Fruit fly (Drosophila melanogaster): ENCODE data around the gene CG10713.
A peak's percentile ranks its signal among the peaks of the same experiment; 100 is the strongest.

The CG10713 gene

DNA sequence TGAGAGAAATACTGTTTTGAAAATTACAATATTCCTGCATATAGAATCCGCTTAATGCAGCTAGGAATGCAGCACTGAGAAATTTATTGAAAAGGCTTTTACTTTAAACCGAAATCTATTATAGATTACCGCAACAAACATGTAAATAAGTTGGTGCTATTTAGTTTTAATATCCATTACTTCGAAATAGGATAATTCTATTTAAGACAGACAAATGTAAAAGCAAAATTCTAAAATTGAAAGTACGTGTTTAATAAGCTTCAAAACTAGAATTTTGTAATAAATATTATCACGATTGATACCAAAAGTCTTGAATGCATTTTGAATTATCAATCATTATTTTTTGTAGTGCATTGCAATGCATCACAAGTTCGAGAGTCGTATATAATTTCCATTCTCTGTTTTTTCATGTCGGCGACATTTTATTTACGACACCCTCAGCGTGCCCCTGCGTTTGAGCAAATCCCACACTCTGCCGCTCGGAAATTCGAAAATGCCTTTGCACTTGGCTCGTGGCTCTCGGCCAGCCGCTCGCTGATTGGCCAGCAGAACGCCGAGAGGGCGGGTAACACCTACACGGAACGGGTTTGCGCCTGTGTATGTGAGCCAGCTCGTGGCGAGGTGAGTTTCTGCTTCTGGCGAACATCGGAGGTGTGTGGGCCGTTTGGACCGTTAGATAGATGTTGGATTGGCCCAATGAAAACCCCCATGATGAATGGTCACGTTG is 31.7 kb downstream of the CG10713 start (continued):
- no peak for TF ChIP-seq Lpt (GFP tag; optimal IDR thresholded peaks at IDR 0.05)
- TF ChIP-seq peb (GFP tag; IDR thresholded peaks at IDR 0.05) = no peak
- no peak for TF ChIP-seq CG32532 (GFP tag; IDR thresholded peaks at IDR 0.05)
- TF ChIP-seq CG11504 (tag; optimal IDR thresholded peaks at IDR 0.05) = peak; percentile 63
- TF ChIP-seq nmo (GFP tag; optimal IDR thresholded peaks at IDR 0.05) = peak; percentile 68
- TF ChIP-seq MTF-1 (GFP tag; optimal IDR thresholded peaks at IDR 0.05; ENCODE audit: borderline replicate concordance) = peak; percentile 57
- TF ChIP-seq CG11085 (GFP tag; IDR thresholded peaks at IDR 0.05) = no peak
- TF ChIP-seq CG12299 (tag; optimal IDR thresholded peaks at IDR 0.05) = no peak
- TF ChIP-seq Hmx (GFP tag; optimal IDR thresholded peaks at IDR 0.05) = no peak
- TF ChIP-seq mirr (GFP tag; optimal IDR thresholded peaks at IDR 0.05) = no peak
- TF ChIP-seq CG12942 (GFP tag; optimal IDR thresholded peaks at IDR 0.05) = no peak
- no peak for TF ChIP-seq CG18619 (GFP tag; optimal IDR thresholded peaks at IDR 0.05)
- TF ChIP-seq NfI (GFP tag; optimal IDR thresholded peaks at IDR 0.05) = no peak
- no peak for TF ChIP-seq CG1602 (GFP tag; optimal IDR thresholded peaks at IDR 0.05)
- TF ChIP-seq B-H1 (GFP tag; IDR thresholded peaks at IDR 0.05) = no peak
- TF ChIP-seq en (GFP tag; optimal IDR thresholded peaks at IDR 0.05) = no peak
- no peak for TF ChIP-seq CG34422 (GFP tag; IDR thresholded peaks at IDR 0.05)
- TF ChIP-seq nom (GFP tag; optimal IDR thresholded peaks at IDR 0.05) = no peak
- no peak for TF ChIP-seq CG12104 (GFP tag; optimal IDR thresholded peaks at IDR 0.05)
- TF ChIP-seq CG14710 (tag; optimal IDR thresholded peaks at IDR 0.05) = peak; percentile 76
- no peak for TF ChIP-seq CG7357 (GFP tag; IDR thresholded peaks at IDR 0.05)
- no peak for TF ChIP-seq oc (tag; optimal IDR thresholded peaks at IDR 0.05)
- no peak for TF ChIP-seq btn (GFP tag; optimal IDR thresholded peaks at IDR 0.05)
- TF ChIP-seq CG18599 (GFP tag; optimal IDR thresholded peaks at IDR 0.05) = no peak
- no peak for TF ChIP-seq CG10431 (GFP tag; optimal IDR thresholded peaks at IDR 0.05)
- TF ChIP-seq CG9876 (GFP tag; optimal IDR thresholded peaks at IDR 0.05) = no peak
- peak; percentile 72 for TF ChIP-seq nerfin-1 (tag; optimal IDR thresholded peaks at IDR 0.05)
- TF ChIP-seq CG33557 (GFP tag; optimal IDR thresholded peaks at IDR 0.05) = no peak
- no peak for TF ChIP-seq CG14965 (GFP tag; optimal IDR thresholded peaks at IDR 0.05; ENCODE audit: borderline replicate concordance)
- TF ChIP-seq Abd-B (GFP tag; optimal IDR thresholded peaks at IDR 0.05) = peak; percentile 6
- no peak for TF ChIP-seq sqz (GFP tag; optimal IDR thresholded peaks at IDR 0.05)
- TF ChIP-seq hkb (optimal IDR thresholded peaks at IDR 0.05) = no peak
- TF ChIP-seq hkb (GFP tag; IDR thresholded peaks at IDR 0.05) = no peak
- peak; percentile 20 for TF ChIP-seq Sox102F (GFP tag; optimal IDR thresholded peaks at IDR 0.05)
- TF ChIP-seq CG4404 (GFP tag; IDR thresholded peaks at IDR 0.05) = peak; percentile 46
- no peak for TF ChIP-seq CG8089 (GFP tag; optimal IDR thresholded peaks at IDR 0.05)
- peak; percentile 60 for TF ChIP-seq fd96Cb (tag; optimal IDR thresholded peaks at IDR 0.05)
- no peak for TF ChIP-seq wdn (GFP tag; IDR thresholded peaks at IDR 0.05)
- no peak for TF ChIP-seq CG31365 (tag; optimal IDR thresholded peaks at IDR 0.05)
- TF ChIP-seq CG30431 (GFP tag; optimal IDR thresholded peaks at IDR 0.05) = no peak
- no peak for TF ChIP-seq scrt (GFP tag; optimal IDR thresholded peaks at IDR 0.05)
- no peak for TF ChIP-seq CG3407 (GFP tag; optimal IDR thresholded peaks at IDR 0.05)
- TF ChIP-seq bbx (GFP tag; IDR thresholded peaks at IDR 0.05; ENCODE audit: partially characterized antibody) = no peak
